Fruit fly (Drosophila melanogaster) whole organism, embryonic: ENCODE measurements around the gene Ctu2.
A peak's percentile ranks its signal among the peaks of the same experiment; 100 is the strongest.

Experiments
- Atf-2 ChIP-seq: fragments of 200-800 bp; sonication (Bioruptor generic); optimal IDR thresholded peaks from 2 replicates; lab custom pipeline; 2016; ENCODE audit warnings: missing biosample characterization, missing genetic modification characterization
- CG10147 ChIP-seq: fragments of 200-800 bp; sonication (Bioruptor generic); optimal IDR thresholded peaks from 2 replicates; lab custom pipeline; 2019; ENCODE audit warnings: missing biosample characterization, mild to moderate bottlenecking, missing genetic modification characterization, moderate library complexity
- CG10366 ChIP-seq: fragments of 200-800 bp; sonication (Bioruptor generic); IDR thresholded peaks from 2 replicates; pipeline ENCODE4 v1.3.6; 2022; ENCODE audit warnings: missing biosample characterization, missing genetic modification characterization
- CG11085 ChIP-seq: fragments of 200-800 bp; sonication (Bioruptor generic); IDR thresholded peaks from 2 replicates; pipeline ENCODE4 v1.3.6; 2022; ENCODE audit warnings: missing biosample characterization, missing genetic modification characterization
- CG12299 ChIP-seq: fragments of 200-800 bp; sonication (Bioruptor generic); optimal IDR thresholded peaks from 2 replicates; lab custom pipeline; 2018; ENCODE audit warnings: missing biosample characterization, mild to moderate bottlenecking, missing genetic modification characterization
- CG12391 ChIP-seq: fragments of 200-800 bp; sonication (Bioruptor generic); optimal IDR thresholded peaks from 3 replicates; lab custom pipeline; 2018; ENCODE audit warnings: missing biosample characterization, mild to moderate bottlenecking, missing genetic modification characterization, moderate library complexity
- CG13775 ChIP-seq: fragments of 200-800 bp; sonication (Bioruptor generic); optimal IDR thresholded peaks from 3 replicates; lab custom pipeline; 2017; ENCODE audit warnings: missing biosample characterization, mild to moderate bottlenecking, missing genetic modification characterization
- CG13894 ChIP-seq: fragments of 200-800 bp; sonication (Bioruptor generic); optimal IDR thresholded peaks from 3 replicates; lab custom pipeline; 2018; ENCODE audit warnings: missing biosample characterization, mild to moderate bottlenecking, missing genetic modification characterization, moderate library complexity
- CG14014 ChIP-seq: fragments of 200-800 bp; sonication (Bioruptor generic); IDR thresholded peaks from 2 replicates; pipeline ENCODE4 v1.3.6; 2022; ENCODE audit warnings: missing biosample characterization, missing genetic modification characterization
- CG14441 ChIP-seq: fragments of 200-800 bp; sonication (Bioruptor generic); IDR thresholded peaks from 2 replicates; pipeline ENCODE4 v1.3.6; 2022; ENCODE audit warnings: missing biosample characterization, missing genetic modification characterization
- CG14667 ChIP-seq: fragments of 200-800 bp; sonication (Bioruptor generic); IDR thresholded peaks from 2 replicates; pipeline ENCODE4 v1.3.6; 2022; ENCODE audit warnings: missing biosample characterization, missing genetic modification characterization
- CG14710 ChIP-seq: fragments of 200-800 bp; sonication (Bioruptor generic); optimal IDR thresholded peaks from 3 replicates; lab custom pipeline; 2019; ENCODE audit warnings: missing biosample characterization, mild to moderate bottlenecking, missing genetic modification characterization, moderate library complexity
- CG15601 ChIP-seq: fragments of 200-800 bp; sonication (Bioruptor generic); optimal IDR thresholded peaks from 3 replicates; lab custom pipeline; 2019; ENCODE audit warnings: missing biosample characterization, mild to moderate bottlenecking, missing genetic modification characterization, moderate library complexity
- CG17612 ChIP-seq: fragments of 200-800 bp; sonication (Bioruptor generic); IDR thresholded peaks from 2 replicates; pipeline ENCODE4 v1.3.6; 2022; ENCODE audit warnings: missing biosample characterization, missing genetic modification characterization
- CG17829 ChIP-seq: fragments of 200-800 bp; optimal IDR thresholded peaks from 2 replicates; lab custom pipeline; 2019; ENCODE audit warnings: missing biosample characterization, mild to moderate bottlenecking, missing genetic modification characterization, moderate library complexity
- CG3281 ChIP-seq: fragments of 200-800 bp; sonication (Bioruptor generic); optimal IDR thresholded peaks from 3 replicates; lab custom pipeline; 2017; ENCODE audit warnings: missing biosample characterization, mild to moderate bottlenecking, missing genetic modification characterization
- CG33213 ChIP-seq: fragments of 200-800 bp; sonication (Bioruptor generic); optimal IDR thresholded peaks from 3 replicates; lab custom pipeline; 2016; ENCODE audit warnings: missing biosample characterization, missing genetic modification characterization
- CG5245 ChIP-seq: fragments of 200-800 bp; sonication (Bioruptor generic); optimal IDR thresholded peaks from 3 replicates; lab custom pipeline; 2016; ENCODE audit warnings: missing biosample characterization, missing genetic modification characterization
- CG6254 ChIP-seq: fragments of 200-800 bp; sonication (Bioruptor generic); optimal IDR thresholded peaks from 3 replicates; lab custom pipeline; 2017; ENCODE audit warnings: mild to moderate bottlenecking, missing biosample characterization, missing genetic modification reagents, missing genetic modification characterization
- CG6765 ChIP-seq: fragments of 200-800 bp; sonication (Bioruptor generic); optimal IDR thresholded peaks from 3 replicates; lab custom pipeline; 2017; ENCODE audit warnings: missing biosample characterization, mild to moderate bottlenecking, missing genetic modification characterization
- Deaf1 ChIP-seq: fragments of 200-800 bp; optimal IDR thresholded peaks from 3 replicates; lab custom pipeline; 2019; ENCODE audit warnings: missing biosample characterization, mild to moderate bottlenecking, missing genetic modification characterization, moderate library complexity
- Dip3 ChIP-seq: fragments of 200-800 bp; sonication (Bioruptor generic); optimal IDR thresholded peaks from 3 replicates; lab custom pipeline; 2016; ENCODE audit warnings: missing biosample characterization, missing genetic modification characterization
- Gsc ChIP-seq: fragments of 200-800 bp; sonication (Bioruptor generic); IDR thresholded peaks from 2 replicates; pipeline ENCODE4 v1.3.6; 2022; ENCODE audit warnings: missing biosample characterization, missing genetic modification characterization
- HmgZ ChIP-seq: fragments of 200-800 bp; sonication (Bioruptor generic); optimal IDR thresholded peaks from 2 replicates; lab custom pipeline; 2018; ENCODE audit warnings: missing biosample characterization, mild to moderate bottlenecking, missing genetic modification characterization
- MESR4 ChIP-seq: fragments of 200-800 bp; sonication (Bioruptor generic); optimal IDR thresholded peaks from 2 replicates; lab custom pipeline; 2018; ENCODE audit warnings: missing biosample characterization, mild to moderate bottlenecking, missing genetic modification characterization, moderate library complexity
- Myb ChIP-seq: fragments of 200-800 bp; sonication (Bioruptor generic); optimal IDR thresholded peaks from 2 replicates; lab custom pipeline; 2016; ENCODE audit warnings: missing biosample characterization, missing genetic modification characterization
- NfI ChIP-seq: fragments of 200-800 bp; sonication (Bioruptor generic); optimal IDR thresholded peaks from 3 replicates; lab custom pipeline; 2018; ENCODE audit warnings: missing biosample characterization, mild to moderate bottlenecking, missing genetic modification characterization, moderate library complexity
- Pdp1 ChIP-seq, 2 experiments: fragments of 200-800 bp; sonication (Bioruptor generic); optimal IDR thresholded peaks; 3 replicates each; lab custom pipeline; 2016; ENCODE audit warnings: missing biosample characterization in 2 of 2, missing genetic modification characterization in 2 of 2, mild to moderate bottlenecking in 1 of 2, moderate library complexity in 1 of 2
- Scr ChIP-seq: fragments of 200-800 bp; sonication (Bioruptor generic); IDR thresholded peaks from 2 replicates; pipeline ENCODE4 v1.3.6; 2022; ENCODE audit warnings: missing biosample characterization, missing genetic modification characterization; ENCODE audit not compliant: partially characterized antibody
- Trl ChIP-seq, 3 experiments: fragments of >200 bp in 2 of 3; fragments of 200-800 bp in 1 of 3; sonication (Bioruptor generic) in 1 of 3; optimal IDR thresholded peaks; 2 replicates in 1 of 3; 3 replicates in 2 of 3; lab custom pipeline; 2016 to 2017; ENCODE audit warnings: missing biosample characterization in 1 of 3, missing genetic modification characterization in 1 of 3
- Xrp1 ChIP-seq: fragments of 200-800 bp; sonication (Bioruptor generic); IDR thresholded peaks from 2 replicates; pipeline ENCODE4 v1.3.6; 2022; ENCODE audit warnings: missing biosample characterization, missing genetic modification characterization
- caup ChIP-seq: fragments of 200-800 bp; sonication (Bioruptor generic); optimal IDR thresholded peaks from 3 replicates; lab custom pipeline; 2017; ENCODE audit warnings: missing biosample characterization, mild to moderate bottlenecking, missing genetic modification characterization, moderate library complexity; ENCODE audit not compliant: severe bottlenecking
- cg ChIP-seq: fragments of 200-800 bp; sonication (Bioruptor generic); optimal IDR thresholded peaks from 3 replicates; lab custom pipeline; 2019; ENCODE audit warnings: missing biosample characterization, mild to moderate bottlenecking, missing genetic modification characterization, moderate library complexity
- gcm ChIP-seq: fragments of 200-800 bp; sonication (Bioruptor generic); optimal IDR thresholded peaks from 2 replicates; lab custom pipeline; 2019; ENCODE audit warnings: missing biosample characterization, mild to moderate bottlenecking, missing genetic modification characterization, moderate library complexity
- grau ChIP-seq: fragments of 200-800 bp; optimal IDR thresholded peaks from 3 replicates; lab custom pipeline; 2019; ENCODE audit warnings: missing biosample characterization, mild to moderate bottlenecking, missing genetic modification characterization, moderate library complexity
- ind ChIP-seq: fragments of 200-800 bp; sonication (Bioruptor generic); optimal IDR thresholded peaks from 3 replicates; lab custom pipeline; 2016; ENCODE audit warnings: missing biosample characterization, missing genetic modification characterization
- inv ChIP-seq: fragments of 200-800 bp; sonication (Bioruptor generic); IDR thresholded peaks from 2 replicates; pipeline ENCODE4 v1.3.6; 2022; ENCODE audit warnings: missing biosample characterization, missing genetic modification characterization; ENCODE audit not compliant: partially characterized antibody
- ken ChIP-seq: fragments of 200-800 bp; sonication (Bioruptor generic); IDR thresholded peaks from 3 replicates; pipeline ENCODE4 v1.3.6; 2022; ENCODE audit warnings: missing biosample characterization, missing genetic modification characterization
- knrl ChIP-seq: fragments of 200-800 bp; sonication (Bioruptor generic); IDR thresholded peaks from 3 replicates; pipeline ENCODE4 v1.3.6; 2022; ENCODE audit warnings: missing biosample characterization, missing genetic modification characterization; ENCODE audit not compliant: partially characterized antibody
- nerfin-1 ChIP-seq: fragments of 200-800 bp; sonication (Bioruptor generic); optimal IDR thresholded peaks from 3 replicates; lab custom pipeline; 2019; ENCODE audit warnings: missing biosample characterization, mild to moderate bottlenecking, missing genetic modification characterization, moderate library complexity
- nerfin-2 ChIP-seq: fragments of 200-800 bp; sonication (Bioruptor generic); IDR thresholded peaks from 2 replicates; pipeline ENCODE4 v1.3.6; 2022; ENCODE audit warnings: missing biosample characterization, missing genetic modification characterization; ENCODE audit not compliant: partially characterized antibody
- nmo ChIP-seq: fragments of 200-800 bp; sonication (Bioruptor generic); optimal IDR thresholded peaks from 2 replicates; lab custom pipeline; 2018; ENCODE audit warnings: missing biosample characterization, mild to moderate bottlenecking, missing genetic modification characterization, moderate library complexity
- pum ChIP-seq: fragments of 200-800 bp; sonication (Bioruptor generic); optimal IDR thresholded peaks from 2 replicates; lab custom pipeline; 2016; ENCODE audit warnings: missing biosample characterization, missing genetic modification characterization
- sisA ChIP-seq: fragments of 200-800 bp; sonication (Bioruptor generic); IDR thresholded peaks from 2 replicates; pipeline ENCODE4 v1.3.6; 2022; ENCODE audit warnings: missing biosample characterization, missing genetic modification characterization
- slp2 ChIP-seq: fragments of 200-800 bp; sonication (Bioruptor generic); optimal IDR thresholded peaks from 2 replicates; lab custom pipeline; 2016; ENCODE audit warnings: missing biosample characterization, missing genetic modification characterization
- tgo ChIP-seq: fragments of 200-800 bp; sonication (Bioruptor generic); IDR thresholded peaks from 3 replicates; pipeline ENCODE4 v1.3.6; 2022; ENCODE audit warnings: missing biosample characterization, missing genetic modification characterization
- ttk ChIP-seq: fragments of 200-800 bp; sonication (Bioruptor generic); IDR thresholded peaks from 2 replicates; pipeline ENCODE4 v2.1.2; 2022; ENCODE audit warnings: missing biosample characterization, missing genetic modification characterization
- unc-4 ChIP-seq: fragments of 200-800 bp; sonication (Bioruptor generic); IDR thresholded peaks from 2 replicates; pipeline ENCODE4 v1.3.6; 2022; ENCODE audit warnings: missing biosample characterization, missing genetic modification characterization; ENCODE audit not compliant: partially characterized antibody

Ctu2 gene

dm6 chr2L:19517154-19517814 is 24.2 kb upstream of the Ctu2 start, which contains the start of gene Hasp (continued):
- TF ChIP-seq CG11085 (GFP tag; lab: Robert Waterston, UW) (no peak), Deaf1 (peak; percentile 47), ttk (GFP tag; lab: Robert Waterston, UW) (peak; percentile 33; the same call in 1 of the 2 replicates), grau (tag; lab: Kevin White, UChicago) (peak; percentile 66), CG17829 (peak; percentile 62), CG12299 (no peak), nerfin-2 (GFP tag; lab: Robert Waterston, UW) (peak; percentile 90), CG14710 (tag; lab: Kevin White, UChicago) (peak; percentile 46), Pdp1 (GFP tag; optimal IDR thresholded peaks at IDR 0.05; lab: Kevin White, UChicago) (peak in 1 of 2 experiments; percentile 45), CG33213 (GFP tag; lab: Kevin White, UChicago) (no peak), CG13894 (tag; lab: Kevin White, UChicago) (peak; percentile 23), slp2 (GFP tag; lab: Kevin White, UChicago) (peak; percentile 31), nerfin-1 (tag; lab: Kevin White, UChicago) (peak; percentile 40), Dip3 (GFP tag; lab: Kevin White, UChicago) (peak; percentile 28), CG3281 (peak; percentile 64), MESR4 (GFP tag; lab: Kevin White, UChicago) (no peak), sisA (GFP tag; lab: Robert Waterston, UW) (peak; percentile 45), CG13775 (peak; percentile 26), CG6765 (GFP tag; lab: Kevin White, UChicago) (no peak), knrl (GFP tag; lab: Robert Waterston, UW) (peak; percentile 46; the same call in 2 of the 3 replicates), pum (GFP tag; lab: Kevin White, UChicago) (no peak), CG10147 (GFP tag; lab: Kevin White, UChicago) (peak; percentile 52), CG15601 (peak; percentile 17), Atf-2 (GFP tag; lab: Kevin White, UChicago) (no peak), CG6254 (peak; percentile 53), inv (GFP tag; lab: Robert Waterston, UW) (peak; percentile 28; the same call in 1 of the 2 replicates), Xrp1 (GFP tag; lab: Robert Waterston, UW) (peak; percentile 67), Scr (GFP tag; lab: Robert Waterston, UW) (peak; percentile 60), CG5245 (peak; percentile 24), NfI (GFP tag; lab: Kevin White, UChicago) (peak; percentile 35), gcm (GFP tag; lab: Kevin White, UChicago) (peak; percentile 59), HmgZ (tag; lab: Kevin White, UChicago) (peak; percentile 18), CG17612 (GFP tag; lab: Robert Waterston, UW) (no peak), nmo (peak; percentile 79), ind (peak; percentile 62), Gsc (no peak), Trl (optimal IDR thresholded peaks at IDR 0.05; lab: Kevin White, UChicago) (peak; percentile 11 to 19), Trl (GFP tag; optimal IDR thresholded peaks at IDR 0.05; lab: Kevin White, UChicago) (no peak), CG14667 (GFP tag; lab: Robert Waterston, UW) (no peak), CG10366 (GFP tag; lab: Robert Waterston, UW) (peak; percentile 17; the same call in 1 of the 2 replicates), tgo (GFP tag; lab: Robert Waterston, UW) (peak; percentile 67; the same call in 2 of the 3 replicates), ken (GFP tag; lab: Robert Waterston, UW) (peak; percentile 21; the same call in 1 of the 3 replicates), caup (GFP tag; lab: Kevin White, UChicago) (peak; percentile 51), CG14014 (peak; percentile 63; the same call in 1 of the 2 replicates), Myb (peak; percentile 21), CG12391 (tag; lab: Kevin White, UChicago) (peak; percentile 68), unc-4 (GFP tag; lab: Robert Waterston, UW) (peak; percentile 61), CG14441 (GFP tag; lab: Robert Waterston, UW) (peak; percentile 53; the same call in 1 of the 2 replicates), cg (GFP tag; lab: Kevin White, UChicago) (peak; percentile 89)
